Worm (Caenorhabditis elegans) whole organism, mixed stage, embryonic: Measurements from ENCODE around the gene slc-17.2.

Experiments used
- ceh-43 ChIP-seq: fragments of 200-800 bp; sonication (Bioruptor generic); optimal IDR thresholded peaks from 2 replicates; lab custom pipeline; 2018; ENCODE audit warnings: mild to moderate bottlenecking, missing genetic modification characterization, moderate library complexity, missing compliant biosample characterization
- elt-3 ChIP-seq: fragments of 150-350 bp; optimal IDR thresholded peaks from 2 replicates; lab custom pipeline; 2014; ENCODE audit warnings: missing biosample characterization, missing genetic modification characterization
- lin-13 ChIP-seq: fragments of 150-350 bp; optimal IDR thresholded peaks from 2 replicates; lab custom pipeline; 2014; ENCODE audit warnings: missing biosample characterization, missing genetic modification characterization
- lsy-2 ChIP-seq: fragments of 150-350 bp; optimal IDR thresholded peaks from 2 replicates; lab custom pipeline; 2014; ENCODE audit warnings: missing biosample characterization, missing genetic modification characterization
- mab-5 ChIP-seq: fragments of 150-350 bp; optimal IDR thresholded peaks from 2 replicates; lab custom pipeline; 2014; ENCODE audit warnings: missing biosample characterization, missing genetic modification characterization
- mep-1 ChIP-seq: fragments of 150-350 bp; optimal IDR thresholded peaks from 2 replicates; lab custom pipeline; 2017; ENCODE audit warnings: missing biosample characterization, missing genetic modification reagents, missing genetic modification characterization, inconsistent platforms
- nhr-237 ChIP-seq: fragments of 150-350 bp; optimal IDR thresholded peaks from 2 replicates; lab custom pipeline; 2014; ENCODE audit warnings: missing biosample characterization, missing genetic modification characterization
- unc-39 ChIP-seq: fragments of 150-350 bp; optimal IDR thresholded peaks from 2 replicates; lab custom pipeline; 2014; ENCODE audit warnings: missing biosample characterization, missing genetic modification characterization
- unc-62 ChIP-seq: fragments of 150-350 bp; optimal IDR thresholded peaks from 2 replicates; lab custom pipeline; 2014; ENCODE audit warnings: missing biosample characterization, missing genetic modification reagents, missing genetic modification characterization
- ztf-11 ChIP-seq: fragments of 150-350 bp; optimal IDR thresholded peaks from 2 replicates; lab custom pipeline; 2014; ENCODE audit warnings: missing biosample characterization, missing genetic modification characterization

DNA sequence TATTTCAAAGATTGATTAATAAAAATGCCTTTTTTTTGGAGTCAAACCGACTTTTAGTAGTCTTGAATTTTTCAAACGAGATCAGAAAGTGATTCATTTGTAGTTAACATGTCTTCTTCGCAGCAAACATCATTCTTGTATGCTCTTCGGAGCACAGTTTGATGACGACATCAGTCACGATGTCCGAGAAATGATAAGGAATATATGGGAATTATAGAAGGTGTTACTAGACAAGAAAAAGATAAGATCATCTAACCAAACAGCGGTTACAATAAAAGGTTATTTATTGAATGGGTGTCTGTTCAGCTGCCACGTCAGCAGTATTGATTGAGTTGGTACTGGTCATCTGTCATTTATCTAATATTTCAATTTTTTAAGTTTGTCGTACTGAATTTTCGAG lies 23.5 kb downstream of the slc-17.2 start:
- TF ChIP-seq unc-62 (GFP tag; lab: Kevin White, UChicago) = no peak
- TF ChIP-seq elt-3 (tag; lab: Kevin White, UChicago) = no peak
- no peak for TF ChIP-seq lsy-2
- no peak for TF ChIP-seq nhr-237
- no peak for TF ChIP-seq ceh-43
- TF ChIP-seq unc-39 (tag; lab: Kevin White, UChicago) = no peak
- TF ChIP-seq mep-1 (tag; lab: Kevin White, UChicago) = no peak
- TF ChIP-seq ztf-11 = no peak
- no peak for TF ChIP-seq lin-13
- TF ChIP-seq mab-5 (tag; lab: Kevin White, UChicago) = no peak
